Fruit fly (Drosophila melanogaster) whole organism, prepupa: ENCODE data around the gene Elo68beta.

ENCODE experiments used
- CG11294 ChIP-seq: fragments of 200-800 bp; sonication (Bioruptor generic); IDR thresholded peaks from 2 replicates; pipeline ENCODE4 v1.3.6; 2022; ENCODE audit warnings: missing biosample characterization, missing genetic modification characterization
- CG11902 ChIP-seq: fragments of 200-800 bp; sonication (Bioruptor generic); optimal IDR thresholded peaks from 3 replicates; lab custom pipeline; 2016; ENCODE audit warnings: missing biosample characterization, missing genetic modification characterization
- CG15336 ChIP-seq: fragments of 200-800 bp; sonication (Bioruptor generic); IDR thresholded peaks from 2 replicates; pipeline ENCODE4 v1.3.6; 2022; ENCODE audit warnings: missing biosample characterization, missing genetic modification characterization
- CG3032 ChIP-seq: fragments of 200-800 bp; optimal IDR thresholded peaks from 2 replicates; lab custom pipeline; 2019; ENCODE audit warnings: missing biosample characterization, mild to moderate bottlenecking, missing genetic modification characterization, moderate library complexity
- CG6276 ChIP-seq: fragments of 200-800 bp; sonication (Bioruptor generic); optimal IDR thresholded peaks from 2 replicates; lab custom pipeline; 2017; ENCODE audit warnings: missing biosample characterization, mild to moderate bottlenecking, missing genetic modification characterization
- CG6792 ChIP-seq: fragments of 200-800 bp; sonication (Bioruptor generic); optimal IDR thresholded peaks from 3 replicates; lab custom pipeline; 2016; ENCODE audit warnings: missing biosample characterization, missing genetic modification characterization
- CG6854 ChIP-seq: fragments of 200-800 bp; sonication (Bioruptor generic); optimal IDR thresholded peaks from 2 replicates; lab custom pipeline; 2017; ENCODE audit warnings: missing biosample characterization, mild to moderate bottlenecking, missing genetic modification characterization
- Hr39 ChIP-seq: fragments of 200-800 bp; sonication (Bioruptor generic); optimal IDR thresholded peaks from 2 replicates; lab custom pipeline; 2016; ENCODE audit warnings: missing biosample characterization, missing genetic modification characterization
- Hr4 ChIP-seq: fragments of 200-800 bp; sonication (Bioruptor generic); optimal IDR thresholded peaks from 3 replicates; lab custom pipeline; 2016; ENCODE audit warnings: missing biosample characterization, missing genetic modification characterization
- OdsH ChIP-seq: fragments of 200-800 bp; sonication (Bioruptor generic); optimal IDR thresholded peaks from 3 replicates; lab custom pipeline; 2016; ENCODE audit warnings: missing biosample characterization, missing genetic modification characterization
- Smox ChIP-seq: fragments of 200-800 bp; sonication (Bioruptor generic); optimal IDR thresholded peaks from 3 replicates; lab custom pipeline; 2016; ENCODE audit warnings: missing biosample characterization, missing genetic modification characterization
- Sox14 ChIP-seq: fragments of 200-800 bp; sonication (Bioruptor generic); optimal IDR thresholded peaks from 3 replicates; lab custom pipeline; 2016; ENCODE audit warnings: missing biosample characterization, missing genetic modification characterization
- Sox15 ChIP-seq: fragments of 200-800 bp; sonication (Bioruptor generic); optimal IDR thresholded peaks from 3 replicates; lab custom pipeline; 2016; ENCODE audit warnings: missing biosample characterization, missing genetic modification characterization
- fd59A ChIP-seq: fragments of 200-800 bp; sonication (Bioruptor generic); optimal IDR thresholded peaks from 2 replicates; lab custom pipeline; 2017; ENCODE audit warnings: missing biosample characterization, mild to moderate bottlenecking, missing genetic modification characterization, missing genetic modification reagents

DNA sequence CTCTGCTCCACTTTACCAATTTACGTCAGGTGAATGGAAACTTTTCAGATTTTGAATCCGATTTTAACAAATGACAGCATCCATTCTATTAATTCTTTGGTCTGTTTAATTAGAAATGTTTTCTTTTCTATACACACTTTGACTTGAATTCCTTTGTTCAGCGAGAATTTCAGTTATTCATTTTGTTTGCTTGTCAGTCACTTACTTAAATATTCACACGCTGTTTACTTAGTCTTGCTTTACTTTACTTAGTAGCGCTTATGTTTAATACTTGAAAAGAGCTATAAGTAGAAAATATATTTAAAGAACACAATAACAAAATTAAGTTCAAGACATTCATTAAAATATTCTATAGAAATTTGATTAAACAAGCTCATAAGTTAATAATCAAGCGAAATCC is 5.9 kb upstream of the Elo68beta start, which contains the start of gene CG32073:
- TF ChIP-seq Hr4 (GFP tag; lab: Kevin White, UChicago) (no peak), CG6276 (GFP tag; lab: Kevin White, UChicago) (no peak), Hr39 (no peak), fd59A (GFP tag; lab: Kevin White, UChicago) (no peak), Sox15 (no peak), Sox14 (GFP tag; lab: Kevin White, UChicago) (no peak), CG6854 (GFP tag; lab: Kevin White, UChicago) (no peak), CG3032 (tag; lab: Kevin White, UChicago) (no peak), Smox (GFP tag; lab: Kevin White, UChicago) (no peak), CG11294 (GFP tag; lab: Robert Waterston, UW) (no peak), CG11902 (GFP tag; lab: Kevin White, UChicago) (no peak), CG15336 (no peak), OdsH (GFP tag; lab: Kevin White, UChicago) (no peak), CG6792 (GFP tag; lab: Kevin White, UChicago) (no peak)
